Worm (Caenorhabditis elegans) whole organism, L1 larva: Measurements from ENCODE around the gene nas-32.
A peak's percentile ranks its signal among the peaks of the same experiment; 100 is the strongest.

ENCODE experiments used
- C04F5.9 ChIP-seq: sonication (generic microtip); optimal IDR thresholded peaks from 2 replicates; lab custom pipeline; 2016; ENCODE audit warnings: missing genetic modification characterization, missing compliant biosample characterization
- F16B12.6 ChIP-seq: fragments of 150-350 bp; optimal IDR thresholded peaks from 2 replicates; lab custom pipeline; 2014; ENCODE audit warnings: missing biosample characterization, missing genetic modification characterization
- Y116A8C.19 ChIP-seq: sonication (generic microtip); optimal IDR thresholded peaks from 2 replicates; lab custom pipeline; 2016; ENCODE audit warnings: missing compliant biosample characterization, missing genetic modification characterization, borderline replicate concordance
- ama-1 ChIP-seq: fragments of 150-350 bp; optimal IDR thresholded peaks from 2 replicates; lab custom pipeline; 2014
- blmp-1 ChIP-seq: fragments of 150-350 bp; optimal IDR thresholded peaks from 2 replicates; lab custom pipeline; 2014; ENCODE audit warnings: missing biosample characterization, missing genetic modification characterization
- ceh-63 ChIP-seq: fragments of 200-800 bp; sonication (Bioruptor generic); optimal IDR thresholded peaks from 2 replicates; lab custom pipeline; 2018; ENCODE audit warnings: mild to moderate bottlenecking, missing genetic modification characterization, missing compliant biosample characterization
- ceh-8 ChIP-seq: fragments of 200-800 bp; sonication (Bioruptor generic); optimal IDR thresholded peaks from 2 replicates; lab custom pipeline; 2018; ENCODE audit warnings: mild to moderate bottlenecking, missing genetic modification characterization, moderate library complexity, missing compliant biosample characterization
- ceh-82 ChIP-seq, 3 experiments: fragments of 150-350 bp in 1 of 3; sonication (generic microtip) in 2 of 3; optimal IDR thresholded peaks; 2 replicates each; lab custom pipeline; 2014 to 2017; ENCODE audit warnings: missing biosample characterization in 3 of 3, missing genetic modification characterization in 3 of 3
- ceh-90 ChIP-seq: sonication (generic microtip); optimal IDR thresholded peaks from 2 replicates; lab custom pipeline; 2016; ENCODE audit warnings: missing genetic modification characterization, missing compliant biosample characterization
- ces-1 ChIP-seq: fragments of 150-350 bp; optimal IDR thresholded peaks from 2 replicates; lab custom pipeline; 2014; ENCODE audit warnings: missing biosample characterization, missing genetic modification reagents, missing genetic modification characterization
- dpl-1 ChIP-seq, 3 experiments: fragments of 150-350 bp in 2 of 3; sonication (generic microtip) in 1 of 3; optimal IDR thresholded peaks; 2 replicates each; lab custom pipeline; 2014 to 2017; ENCODE audit warnings: missing biosample characterization in 3 of 3, missing genetic modification characterization in 3 of 3, missing genetic modification reagents in 3 of 3
- egl-27 ChIP-seq, 2 experiments: fragments of 150-350 bp in 1 of 2; sonication (generic microtip); optimal IDR thresholded peaks; 3 replicates each; lab custom pipeline; 2017 to 2018; ENCODE audit warnings: missing biosample characterization in 2 of 2, missing genetic modification characterization in 2 of 2, missing genetic modification reagents in 2 of 2
- elt-2 ChIP-seq: sonication (generic microtip); optimal IDR thresholded peaks from 2 replicates; lab custom pipeline; 2016; ENCODE audit warnings: missing genetic modification characterization, mild to moderate bottlenecking, inconsistent platforms, missing compliant biosample characterization, missing genetic modification reagents
- elt-3 ChIP-seq, 6 experiments: fragments of 150-350 bp in 1 of 6; sonication (generic microtip); optimal IDR thresholded peaks; 2 replicates each; lab custom pipeline; 2017 to 2018; ENCODE audit warnings: missing biosample characterization in 6 of 6, missing genetic modification characterization in 6 of 6, inconsistent platforms in 1 of 6
- fkh-8 ChIP-seq: sonication (generic microtip); optimal IDR thresholded peaks from 2 replicates; lab custom pipeline; 2016; ENCODE audit warnings: mild to moderate bottlenecking, missing genetic modification characterization, missing compliant biosample characterization
- grh-1 ChIP-seq: fragments of 200-800 bp; sonication (Bioruptor generic); IDR thresholded peaks from 2 replicates; pipeline ENCODE4 v1.3.6; 2022; ENCODE audit warnings: missing genetic modification reagents, missing genetic modification characterization, missing compliant biosample characterization
- hpl-2 ChIP-seq: fragments of 150-350 bp; optimal IDR thresholded peaks from 2 replicates; lab custom pipeline; 2014; ENCODE audit warnings: missing biosample characterization, missing genetic modification reagents, missing genetic modification characterization
- isw-1 ChIP-seq: fragments of 200-800 bp; sonication (Bioruptor generic); IDR thresholded peaks from 2 replicates; pipeline ENCODE4 v1.3.6; 2022; ENCODE audit warnings: missing genetic modification characterization, missing compliant biosample characterization
- lsy-2 ChIP-seq, 2 experiments: fragments of 150-350 bp; optimal IDR thresholded peaks; 2 replicates each; lab custom pipeline; 2014; ENCODE audit warnings: missing biosample characterization in 2 of 2, missing genetic modification characterization in 2 of 2
- mef-2 ChIP-seq: fragments of 150-350 bp; optimal IDR thresholded peaks from 2 replicates; lab custom pipeline; 2014; ENCODE audit warnings: missing biosample characterization, missing genetic modification characterization
- mep-1 ChIP-seq: fragments of 150-350 bp; optimal IDR thresholded peaks from 2 replicates; lab custom pipeline; 2014; ENCODE audit warnings: missing biosample characterization, missing genetic modification characterization
- nhr-11 ChIP-seq: fragments of 150-350 bp; optimal IDR thresholded peaks from 2 replicates; lab custom pipeline; 2014; ENCODE audit warnings: missing biosample characterization, missing genetic modification characterization
- nhr-12 ChIP-seq: sonication (generic microtip); optimal IDR thresholded peaks from 2 replicates; lab custom pipeline; 2017; ENCODE audit warnings: missing biosample characterization, missing genetic modification characterization
- nhr-20 ChIP-seq: sonication (generic microtip); optimal IDR thresholded peaks from 2 replicates; lab custom pipeline; 2016; ENCODE audit warnings: mild to moderate bottlenecking, missing genetic modification characterization, missing compliant biosample characterization
- nhr-71 ChIP-seq: sonication (generic microtip); optimal IDR thresholded peaks from 2 replicates; lab custom pipeline; 2016; ENCODE audit warnings: mild to moderate bottlenecking, missing genetic modification characterization, moderate library complexity, missing compliant biosample characterization
- nhr-76 ChIP-seq: sonication (generic microtip); optimal IDR thresholded peaks from 2 replicates; lab custom pipeline; 2017; ENCODE audit warnings: missing biosample characterization, missing genetic modification characterization
- nhr-77 ChIP-seq: fragments of 150-350 bp; optimal IDR thresholded peaks from 2 replicates; lab custom pipeline; 2014; ENCODE audit warnings: missing biosample characterization, missing genetic modification characterization
- nhr-90 ChIP-seq: sonication (generic microtip); optimal IDR thresholded peaks from 2 replicates; lab custom pipeline; 2016; ENCODE audit warnings: mild to moderate bottlenecking, missing genetic modification characterization, missing compliant biosample characterization; ENCODE audit not compliant: poor library complexity
- pag-3 ChIP-seq: sonication (generic microtip); optimal IDR thresholded peaks from 2 replicates; lab custom pipeline; 2017; ENCODE audit warnings: missing genetic modification characterization, mild to moderate bottlenecking, missing compliant biosample characterization, antibody characterized with exemption, borderline replicate concordance; ENCODE audit not compliant: insufficient read depth
- pax-3 ChIP-seq: fragments of 200-800 bp; sonication (Bioruptor generic); optimal IDR thresholded peaks from 2 replicates; lab custom pipeline; 2018; ENCODE audit warnings: mild to moderate bottlenecking, missing genetic modification characterization, moderate library complexity, missing compliant biosample characterization
- pqm-1 ChIP-seq: sonication (generic microtip); optimal IDR thresholded peaks from 3 replicates; lab custom pipeline; 2017; ENCODE audit warnings: missing biosample characterization, missing genetic modification characterization
- rnt-1 ChIP-seq: sonication (generic microtip); optimal IDR thresholded peaks from 2 replicates; lab custom pipeline; 2016; ENCODE audit warnings: mild to moderate bottlenecking, missing genetic modification characterization, moderate library complexity, missing compliant biosample characterization
- snpc-4 ChIP-seq: fragments of 150-350 bp; optimal IDR thresholded peaks from 2 replicates; lab custom pipeline; 2014; ENCODE audit warnings: missing biosample characterization, missing genetic modification characterization
- snu-23 ChIP-seq: sonication (generic microtip); optimal IDR thresholded peaks from 2 replicates; lab custom pipeline; 2016; ENCODE audit warnings: missing genetic modification characterization, missing compliant biosample characterization
- swsn-7 ChIP-seq: sonication (generic microtip); optimal IDR thresholded peaks from 2 replicates; lab custom pipeline; 2016; ENCODE audit warnings: missing genetic modification characterization, missing compliant biosample characterization
- unc-130 ChIP-seq: fragments of 150-350 bp; optimal IDR thresholded peaks from 2 replicates; lab custom pipeline; 2017; ENCODE audit warnings: missing biosample characterization, missing genetic modification characterization, inconsistent platforms
- unc-86 ChIP-seq: sonication (generic microtip); optimal IDR thresholded peaks from 2 replicates; lab custom pipeline; 2016; ENCODE audit warnings: missing genetic modification characterization, missing compliant biosample characterization
- zag-1 ChIP-seq: fragments of 150-350 bp; optimal IDR thresholded peaks from 2 replicates; lab custom pipeline; 2014; ENCODE audit warnings: missing biosample characterization, missing genetic modification characterization
- ztf-11 ChIP-seq, 2 experiments: sonication (generic microtip); optimal IDR thresholded peaks; 2 replicates each; lab custom pipeline; 2016 to 2017; ENCODE audit warnings: missing genetic modification characterization in 2 of 2, missing biosample characterization in 1 of 2, missing compliant biosample characterization in 1 of 2
- ztf-4 ChIP-seq: fragments of 150-350 bp; optimal IDR thresholded peaks from 2 replicates; lab custom pipeline; 2014; ENCODE audit warnings: missing biosample characterization, missing genetic modification characterization

Gene nas-32

ce11 chrV:903460-903859 lies 4.5 kb upstream of the nas-32 start, which contains the start of gene fmo-5 (continued):
- TF ChIP-seq pag-3 (no peak), ztf-11 (tag; optimal IDR thresholded peaks at IDR 0.05; lab: Kevin White, UChicago) (no peak), ces-1 (GFP tag; lab: Kevin White, UChicago) (no peak), mep-1 (no peak), nhr-90 (peak; percentile 66), isw-1 (GFP tag; lab: Robert Waterston, UW) (no peak), nhr-20 (tag; lab: Kevin White, UChicago) (peak; percentile 88), elt-2 (tag; lab: Kevin White, UChicago) (peak; percentile 49), dpl-1 (GFP tag; optimal IDR thresholded peaks at IDR 0.05; lab: Kevin White, UChicago) (peak in 2 of 3 experiments; percentile 42 to 57), grh-1 (0 out of 2 replicates have a peak, but pooled peaks have one; percentile 35), ceh-82 (tag; optimal IDR thresholded peaks at IDR 0.05; lab: Kevin White, UChicago) (no peak), zag-1 (tag; lab: Kevin White, UChicago) (no peak), fkh-8 (tag; lab: Kevin White, UChicago) (no peak), blmp-1 (tag; lab: Kevin White, UChicago) (no peak), F16B12.6 (tag; lab: Kevin White, UChicago) (peak; percentile 15), unc-86 (tag; lab: Kevin White, UChicago) (no peak), egl-27 (tag; optimal IDR thresholded peaks at IDR 0.05; lab: Kevin White, UChicago) (no peak), rnt-1 (tag; lab: Kevin White, UChicago) (peak; percentile 46), ceh-63 (no peak), snpc-4 (tag; lab: Kevin White, UChicago) (no peak), ceh-90 (no peak), nhr-77 (tag; lab: Kevin White, UChicago) (no peak), ztf-4 (tag; lab: Kevin White, UChicago) (peak; percentile 1), unc-130 (tag; lab: Kevin White, UChicago) (no peak), lsy-2 (tag; optimal IDR thresholded peaks at IDR 0.05; lab: Kevin White, UChicago) (no peak), ama-1 (lab: Kevin White, UChicago) (no peak), Y116A8C.19 (tag; lab: Kevin White, UChicago) (no peak), pqm-1 (no peak), swsn-7 (tag; lab: Kevin White, UChicago) (no peak), nhr-76 (tag; lab: Kevin White, UChicago) (no peak), mef-2 (tag; lab: Kevin White, UChicago) (no peak), hpl-2 (GFP tag; lab: Kevin White, UChicago) (no peak), pax-3 (tag; lab: Kevin White, UChicago) (no peak), nhr-12 (tag; lab: Kevin White, UChicago) (no peak), nhr-71 (tag; lab: Kevin White, UChicago) (no peak), snu-23 (GFP tag; lab: Kevin White, UChicago) (peak; percentile 64), ceh-8 (GFP tag; lab: Kevin White, UChicago) (no peak)
- TF ChIP-seq, all 84 proteins: peak for 16

- TF ChIP-seq hpl-2 (GFP tag; lab: Kevin White, UChicago) (no peak), nhr-11 (tag; lab: Kevin White, UChicago) (no peak), snu-23 (GFP tag; lab: Kevin White, UChicago) (no peak), C04F5.9 (no peak), elt-3 (tag; optimal IDR thresholded peaks at IDR 0.05; lab: Kevin White, UChicago) (no peak), mep-1 (no peak)
These were observed 5.5 kb downstream of the nas-32 start, which contains the start of the genes srlf-23 and srlf-20 for ce11 chrV:893437-894018. TSS of gene srlf-23 (minus strand) at chrV:893537. TSS of gene srlf-20 (plus strand) at chrV:893968.
